Worm (Caenorhabditis elegans): ENCODE data around the gene apa-2.

Gene apa-2

ce11 chrX:9347380-9347979 is 9.0 kb downstream of the apa-2 start, which contains the start of gene oga-1 (continued):
- TF ChIP-seq F16B12.6 (tag; optimal IDR thresholded peaks at IDR 0.05) (peak; percentile 26), ceh-8 (GFP tag; optimal IDR thresholded peaks at IDR 0.05) (no peak), xbp-1 (tag; optimal IDR thresholded peaks at IDR 0.05) (peak; percentile 61), nhr-47 (tag; optimal IDR thresholded peaks at IDR 0.05) (peak; percentile 78), skn-1 (tag; optimal IDR thresholded peaks at IDR 0.05) (peak; percentile 67), efl-3 (GFP tag; optimal IDR thresholded peaks at IDR 0.05) (no peak), tlp-1 (tag; optimal IDR thresholded peaks at IDR 0.05) (no peak), tbx-2 (tag; optimal IDR thresholded peaks at IDR 0.05) (peak; percentile 40), nhr-237 (tag; optimal IDR thresholded peaks at IDR 0.05) (no peak), zag-1 (tag; optimal IDR thresholded peaks at IDR 0.05) (no peak), mab-9 (GFP tag; IDR thresholded peaks at IDR 0.05) (no peak), blmp-1 (tag; optimal IDR thresholded peaks at IDR 0.05) (peak; percentile 32)

DNA sequence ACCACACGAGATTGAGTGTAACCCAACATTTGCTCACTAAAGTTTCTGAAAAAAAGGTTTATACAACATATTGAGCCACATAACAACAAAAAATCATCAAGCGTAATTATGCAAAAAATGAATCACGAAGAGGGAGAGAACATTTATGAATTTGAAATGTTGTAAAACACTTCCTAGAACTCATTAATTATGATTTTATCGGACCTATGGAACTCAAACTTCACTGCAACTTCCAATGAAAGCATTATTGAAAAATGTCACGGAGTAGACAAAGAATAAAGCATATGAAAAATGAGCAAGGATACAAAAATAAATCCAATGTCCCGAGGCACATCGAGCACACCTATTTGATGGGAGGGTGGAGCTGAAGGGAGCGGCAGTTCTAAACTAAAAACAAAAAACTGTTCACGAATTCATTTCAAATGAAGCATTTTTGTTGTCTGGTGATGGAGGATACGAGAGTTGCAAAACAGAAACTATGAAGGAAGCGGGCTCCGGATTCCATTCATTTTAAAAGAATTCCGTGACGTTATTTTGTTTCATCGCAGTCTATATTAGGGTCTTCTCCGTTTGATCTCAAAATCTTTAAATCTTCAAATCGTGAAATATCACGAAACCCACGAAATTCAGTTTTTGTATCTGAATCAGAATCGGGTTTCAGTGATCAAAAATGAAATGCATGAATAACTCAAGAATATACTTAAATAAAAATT is 11.5 kb downstream of the apa-2 start, which contains the start of gene flp-20:
TSS of gene flp-20 (minus strand) at position 51 of the 713 bp plus-strand sequence.
- no peak for TF ChIP-seq tlp-1 (tag; optimal IDR thresholded peaks at IDR 0.05)
- no peak for TF ChIP-seq egl-13 (tag; optimal IDR thresholded peaks at IDR 0.05)
- no peak for TF ChIP-seq nhr-11 (tag; optimal IDR thresholded peaks at IDR 0.05)
- TF ChIP-seq alr-1 (tag; optimal IDR thresholded peaks at IDR 0.05; ENCODE audit: borderline replicate concordance), result no peak
- no peak for TF ChIP-seq ceh-88 (GFP tag; IDR thresholded peaks at IDR 0.05)
- no peak for TF ChIP-seq nhr-71 (tag; optimal IDR thresholded peaks at IDR 0.05)
- TF ChIP-seq nhr-237 (tag; optimal IDR thresholded peaks at IDR 0.05), result no peak
- no peak for TF ChIP-seq ces-1 (GFP tag; optimal IDR thresholded peaks at IDR 0.05)
- TF ChIP-seq C16A3.4 (tag; optimal IDR thresholded peaks at IDR 0.05), result no peak
- TF ChIP-seq hpl-2 (GFP tag; optimal IDR thresholded peaks at IDR 0.05), result no peak
- TF ChIP-seq fkh-8 (tag; optimal IDR thresholded peaks at IDR 0.05), result no peak
- no peak for TF ChIP-seq unc-30 (tag; optimal IDR thresholded peaks at IDR 0.05)

DNA sequence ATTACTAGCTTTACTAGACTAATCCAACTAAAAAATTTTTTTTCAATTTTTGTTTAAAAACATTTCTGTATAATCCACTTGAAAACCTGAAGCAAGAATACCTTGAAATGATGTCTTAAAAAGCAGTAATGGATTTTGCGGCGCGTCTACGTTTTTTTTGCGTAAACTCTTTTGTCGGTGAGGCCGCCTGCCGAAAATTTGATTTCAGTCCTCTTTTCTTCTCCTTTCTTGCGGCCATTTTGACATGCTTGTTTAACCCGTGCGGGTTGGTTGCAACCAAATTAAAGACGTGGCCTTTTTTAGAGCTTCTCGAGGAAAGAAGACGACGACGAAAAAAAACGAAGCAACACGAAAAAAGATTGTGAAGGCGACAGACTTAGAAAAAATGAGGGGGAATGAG is 22.7 kb downstream of the apa-2 start:
- TF ChIP-seq ztf-11 (tag; optimal IDR thresholded peaks at IDR 0.05) (no peak), ceh-8 (GFP tag; optimal IDR thresholded peaks at IDR 0.05) (peak; percentile 8), zag-1 (tag; optimal IDR thresholded peaks at IDR 0.05) (no peak), lsy-2 (tag; optimal IDR thresholded peaks at IDR 0.05) (no peak), unc-30 (tag; optimal IDR thresholded peaks at IDR 0.05) (no peak), lin-14 (GFP tag; optimal IDR thresholded peaks at IDR 0.05) (peak; percentile 64), ces-1 (GFP tag; optimal IDR thresholded peaks at IDR 0.05) (peak; percentile 12), rnt-1 (tag; optimal IDR thresholded peaks at IDR 0.05) (no peak), lin-13 (GFP tag; optimal IDR thresholded peaks at IDR 0.05) (no peak), nhr-71 (tag; optimal IDR thresholded peaks at IDR 0.05) (no peak), fkh-10 (GFP tag; optimal IDR thresholded peaks at IDR 0.05) (peak; percentile 80), nhr-237 (tag; optimal IDR thresholded peaks at IDR 0.05) (no peak), snpc-4 (tag; optimal IDR thresholded peaks at IDR 0.05) (no peak), pqm-1 (tag; optimal IDR thresholded peaks at IDR 0.05) (no peak), hlh-17 (GFP tag; optimal IDR thresholded peaks at IDR 0.05; ENCODE audit: borderline replicate concordance) (no peak), mdl-1 (tag; optimal IDR thresholded peaks at IDR 0.05) (no peak), efl-1 (optimal IDR thresholded peaks at IDR 0.05) (no peak), efl-1 (GFP tag; optimal IDR thresholded peaks at IDR 0.05 in 1 of 2) (no peak)

- TF ChIP-seq hpl-2 (GFP tag; optimal IDR thresholded peaks at IDR 0.05) (no peak), nhr-20 (tag; optimal IDR thresholded peaks at IDR 0.05) (no peak), nhr-237 (tag; optimal IDR thresholded peaks at IDR 0.05) (no peak), nhr-90 (tag; optimal IDR thresholded peaks at IDR 0.05; ENCODE audit: poor library complexity) (peak; percentile 14), fkh-10 (GFP tag; optimal IDR thresholded peaks at IDR 0.05) (no peak), lsy-2 (tag; optimal IDR thresholded peaks at IDR 0.05) (no peak), elt-2 (tag; optimal IDR thresholded peaks at IDR 0.05) (peak; percentile 87), fkh-8 (tag; optimal IDR thresholded peaks at IDR 0.05) (no peak), mef-2 (tag; optimal IDR thresholded peaks at IDR 0.05) (no peak), jun-1 (tag; optimal IDR thresholded peaks at IDR 0.05) (no peak), ceh-88 (GFP tag; IDR thresholded peaks at IDR 0.05) (no peak), nhr-11 (tag; optimal IDR thresholded peaks at IDR 0.05) (no peak), mdl-1 (tag; optimal IDR thresholded peaks at IDR 0.05) (no peak), unc-130 (tag; optimal IDR thresholded peaks at IDR 0.05) (no peak), lir-3 (tag; optimal IDR thresholded peaks at IDR 0.05; ENCODE audit: poor library complexity) (no peak), lin-15B (tag; optimal IDR thresholded peaks at IDR 0.05) (no peak)
Observed at ce11 chrX:9364082-9364481, 25.6 kb downstream of the apa-2 start.
